Worm (Caenorhabditis elegans): Measurements from ENCODE around the gene cpg-23.
A peak's percentile ranks its signal among the peaks of the same experiment; 100 is the strongest.

The cpg-23 gene

DNA sequence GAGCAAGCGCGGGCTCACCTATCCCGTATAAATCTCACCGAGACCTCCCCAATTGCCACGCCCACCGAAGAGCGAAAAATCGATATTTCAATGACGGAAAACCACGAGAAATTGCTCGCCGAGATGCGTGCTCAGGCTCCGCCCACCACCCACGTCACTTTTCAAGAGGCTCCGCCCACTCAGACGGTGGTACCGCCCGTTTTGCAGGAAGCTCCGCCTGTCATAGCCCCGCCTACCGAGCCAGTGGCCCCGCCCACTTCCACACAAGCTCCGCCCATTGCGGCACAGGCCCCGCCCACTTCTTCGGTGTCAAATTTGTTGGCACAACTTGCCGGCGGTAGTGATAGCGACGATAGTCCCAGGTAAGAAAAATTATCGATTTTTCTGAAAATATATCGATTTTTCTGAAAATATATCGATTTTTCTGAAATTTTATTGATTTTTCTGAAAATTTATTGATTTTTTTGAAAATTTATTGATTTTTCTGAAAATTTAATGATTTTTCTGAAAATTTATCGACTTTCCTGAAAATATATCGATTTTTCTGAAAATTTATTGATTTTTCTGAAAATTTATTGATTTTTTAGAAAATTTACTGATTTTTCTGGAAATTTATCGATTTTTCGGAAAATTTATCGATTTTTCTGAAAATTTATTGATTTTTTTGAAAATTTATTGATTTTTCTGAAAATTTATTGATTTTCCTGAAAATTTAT is 10.9 kb upstream of the cpg-23 start:
- no peak for TF ChIP-seq nhr-12 (tag; optimal IDR thresholded peaks at IDR 0.05)
- peak; percentile 72 for TF ChIP-seq ceh-28 (tag; optimal IDR thresholded peaks at IDR 0.05)

DNA sequence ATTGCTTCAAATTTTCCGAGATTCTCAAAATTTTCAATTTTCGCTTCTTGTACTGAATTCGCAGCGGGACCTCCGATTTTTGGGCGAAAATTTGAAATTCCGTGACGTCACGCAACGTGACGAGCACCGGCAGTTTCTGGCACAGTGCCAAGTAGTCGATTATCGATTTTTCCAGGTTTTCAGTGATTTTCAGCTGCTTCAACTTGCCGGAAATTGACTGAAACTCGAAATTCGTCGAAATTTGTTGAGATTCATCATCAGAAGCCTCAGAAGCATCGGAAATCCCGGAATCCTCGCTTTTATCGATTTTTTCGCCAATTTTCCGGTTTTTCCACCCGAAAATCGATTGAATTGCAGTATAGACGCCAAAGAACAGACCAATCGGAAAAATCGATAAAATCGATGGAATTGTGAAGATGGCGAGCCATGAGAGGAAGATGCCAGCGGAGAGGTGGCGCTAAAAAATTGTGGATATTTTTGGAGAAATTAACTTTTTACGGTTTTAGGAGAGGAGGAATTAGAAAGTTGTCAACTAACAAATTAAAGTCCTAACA is 8.7 kb upstream of the cpg-23 start:
- TF ChIP-seq zag-1 (tag; optimal IDR thresholded peaks at IDR 0.05) (no peak), skn-1 (tag; optimal IDR thresholded peaks at IDR 0.05) (no peak), ceh-28 (tag; optimal IDR thresholded peaks at IDR 0.05) (peak; percentile 64), unc-62 (GFP tag; optimal IDR thresholded peaks at IDR 0.05) (no peak), nhr-23 (tag; optimal IDR thresholded peaks at IDR 0.05) (no peak), elt-2 (tag; optimal IDR thresholded peaks at IDR 0.05) (no peak)

DNA sequence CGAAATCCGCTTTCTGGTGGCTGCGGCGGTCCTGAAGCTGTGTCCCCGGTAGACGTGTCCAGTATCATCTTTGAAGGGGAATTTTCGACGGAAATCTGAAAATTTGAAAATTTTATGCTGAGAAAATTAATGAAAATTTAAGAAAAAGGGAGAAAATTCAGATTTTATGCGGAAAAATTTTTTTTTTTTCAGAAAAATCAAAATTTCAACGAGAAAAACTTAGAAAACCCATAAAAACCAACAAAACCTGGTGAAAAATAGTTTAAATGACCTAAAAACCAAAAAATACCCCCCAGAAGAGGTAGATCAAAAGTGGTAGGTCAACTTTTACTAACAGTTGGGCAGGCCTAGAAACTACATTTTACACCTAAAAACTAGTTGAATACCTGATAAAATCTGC is 7.1 kb upstream of the cpg-23 start, which contains the start of gene Y39B6A.10:
Y39B6A.10 (minus strand) TSS at position 101 of the 400 bp plus-strand sequence.
- TF ChIP-seq elt-2 (tag; optimal IDR thresholded peaks at IDR 0.05) (no peak), hmg-11 (tag; optimal IDR thresholded peaks at IDR 0.05) (no peak), fkh-10 (GFP tag; optimal IDR thresholded peaks at IDR 0.05) (no peak), sea-2 (GFP tag; optimal IDR thresholded peaks at IDR 0.05) (no peak), nhr-25 (tag; optimal IDR thresholded peaks at IDR 0.05) (no peak), skn-1 (tag; optimal IDR thresholded peaks at IDR 0.05) (no peak), lsy-12 (tag; optimal IDR thresholded peaks at IDR 0.05) (no peak), nhr-237 (tag; optimal IDR thresholded peaks at IDR 0.05) (no peak), ceh-82 (tag; optimal IDR thresholded peaks at IDR 0.05) (no peak)

DNA sequence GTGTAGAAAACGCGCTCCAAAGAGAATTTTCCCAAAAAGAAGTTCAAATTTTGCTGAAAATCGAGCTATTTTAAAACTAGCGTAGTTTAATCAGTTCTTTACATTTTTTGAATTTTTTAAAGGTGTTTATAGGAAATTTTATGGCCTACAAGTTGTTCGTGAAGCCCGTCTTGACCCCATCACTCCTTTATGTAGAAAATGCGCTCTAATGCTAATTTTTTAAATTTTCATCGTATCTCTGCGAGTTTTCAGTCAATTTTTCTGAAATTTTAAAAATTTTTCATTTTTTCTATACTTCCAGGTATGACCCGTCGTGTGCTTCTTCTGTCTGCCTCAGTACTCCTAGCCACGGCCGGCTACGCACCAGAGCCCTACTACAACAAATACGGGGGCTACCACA is 4.4 kb upstream of the cpg-23 start, which contains the start of gene Y39B6A.9:
Y39B6A.9 (plus strand) TSS at position 301 of the 400 bp plus-strand sequence.
- TF ChIP-seq nhr-12 (tag; optimal IDR thresholded peaks at IDR 0.05) (no peak), daf-12 (tag; optimal IDR thresholded peaks at IDR 0.05) (no peak), ceh-28 (tag; optimal IDR thresholded peaks at IDR 0.05) (no peak), fkh-10 (GFP tag; optimal IDR thresholded peaks at IDR 0.05) (no peak), nhr-43 (tag; optimal IDR thresholded peaks at IDR 0.05; ENCODE audit: poor library complexity, severe bottlenecking) (no peak), ztf-4 (tag; optimal IDR thresholded peaks at IDR 0.05) (no peak), egl-27 (tag; optimal IDR thresholded peaks at IDR 0.05) (no peak), fkh-2 (tag; optimal IDR thresholded peaks at IDR 0.05) (no peak), unc-62 (GFP tag; optimal IDR thresholded peaks at IDR 0.05) (no peak), nhr-77 (tag; optimal IDR thresholded peaks at IDR 0.05) (no peak), sea-2 (GFP tag; optimal IDR thresholded peaks at IDR 0.05) (no peak), elt-2 (tag; optimal IDR thresholded peaks at IDR 0.05) (no peak), ceh-16 (tag; optimal IDR thresholded peaks at IDR 0.05) (no peak), hmg-11 (tag; optimal IDR thresholded peaks at IDR 0.05) (no peak), nhr-11 (tag; optimal IDR thresholded peaks at IDR 0.05) (no peak), fos-1 (tag; optimal IDR thresholded peaks at IDR 0.05) (no peak)

DNA sequence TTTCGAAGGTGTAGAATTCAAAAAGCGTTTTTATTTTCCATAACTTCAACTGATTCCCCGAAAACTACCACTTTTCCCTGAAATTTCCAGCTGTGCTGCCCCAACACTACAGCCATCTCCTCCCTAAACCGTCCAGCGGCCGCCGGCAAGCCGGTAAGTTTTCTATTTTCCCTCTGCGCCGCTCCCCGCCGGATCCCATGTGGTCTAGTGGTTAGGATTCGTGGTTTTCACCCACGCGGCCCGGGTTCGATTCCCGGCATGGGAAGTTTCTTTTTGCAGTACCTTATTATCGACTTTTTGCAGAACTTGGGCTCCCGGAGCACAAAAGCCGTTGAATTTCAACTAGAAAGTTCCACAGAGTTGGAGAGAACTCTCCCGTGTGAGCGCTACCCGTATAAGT is 2.0 kb downstream of the cpg-23 start:
- no peak for TF ChIP-seq ceh-9 (tag; optimal IDR thresholded peaks at IDR 0.05)
- TF ChIP-seq pqm-1 (tag; optimal IDR thresholded peaks at IDR 0.05), result no peak
- peak; percentile 52 for TF ChIP-seq hmg-11 (tag; optimal IDR thresholded peaks at IDR 0.05)

DNA sequence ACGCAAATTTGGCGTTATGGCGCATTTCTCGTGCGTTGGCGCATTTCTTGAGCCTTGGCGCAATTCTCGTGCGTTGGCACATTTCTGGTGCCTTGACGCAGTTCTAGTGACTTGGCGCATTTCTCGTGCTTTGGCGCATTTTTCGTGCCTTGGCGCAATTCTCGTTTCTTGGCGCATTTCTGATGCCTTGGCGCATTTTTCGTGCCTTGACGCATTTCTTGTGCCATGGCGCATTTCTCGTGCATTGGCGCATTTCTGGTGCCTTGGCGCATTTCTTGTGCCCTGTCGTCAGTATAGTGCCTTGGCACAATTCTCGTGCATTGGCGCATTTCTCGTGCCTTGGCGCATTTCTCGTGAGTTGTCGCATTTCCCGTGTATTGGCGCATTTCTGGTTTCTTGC is 7.8 kb downstream of the cpg-23 start:
- TF ChIP-seq ama-1 (optimal IDR thresholded peaks at IDR 0.05), result no peak
- TF ChIP-seq unc-62 (GFP tag; optimal IDR thresholded peaks at IDR 0.05), result no peak
- TF ChIP-seq nhr-28 (tag; optimal IDR thresholded peaks at IDR 0.05), result no peak
- TF ChIP-seq hmg-11 (tag; optimal IDR thresholded peaks at IDR 0.05), result no peak
- no peak for TF ChIP-seq ceh-28 (tag; optimal IDR thresholded peaks at IDR 0.05)
- TF ChIP-seq lin-15B (tag; optimal IDR thresholded peaks at IDR 0.05), result no peak
- TF ChIP-seq ztf-4 (tag; optimal IDR thresholded peaks at IDR 0.05), result no peak
- TF ChIP-seq daf-12 (tag; optimal IDR thresholded peaks at IDR 0.05), result no peak
- no peak for TF ChIP-seq sea-2 (GFP tag; optimal IDR thresholded peaks at IDR 0.05)

DNA sequence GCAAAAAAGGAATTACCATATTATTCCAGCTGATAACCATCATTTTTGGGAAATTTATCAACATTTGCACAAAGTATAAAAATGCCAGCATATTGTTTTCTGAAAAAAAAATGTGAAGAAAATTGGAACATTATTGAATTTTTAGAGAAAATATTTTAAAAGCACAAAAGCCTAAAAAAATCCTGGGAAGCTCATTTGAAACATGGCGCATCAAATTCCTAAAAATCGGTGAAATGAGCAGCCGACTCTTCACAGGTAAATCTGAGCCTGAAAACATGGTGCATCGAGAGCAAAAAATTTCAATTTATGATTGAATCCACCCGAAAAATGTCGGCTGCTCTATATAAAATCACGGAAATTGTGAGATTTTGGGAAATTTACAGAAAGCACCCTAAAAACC is 8.5 kb downstream of the cpg-23 start, which contains the start of gene Y39B6A.7:
Y39B6A.7 (minus strand) TSS at position 101 of the 400 bp plus-strand sequence.
- TF ChIP-seq zag-1 (tag; optimal IDR thresholded peaks at IDR 0.05), result no peak
- TF ChIP-seq nhr-77 (tag; optimal IDR thresholded peaks at IDR 0.05), result no peak
- no peak for TF ChIP-seq lin-15B (tag; optimal IDR thresholded peaks at IDR 0.05)
- no peak for TF ChIP-seq ceh-82 (tag; optimal IDR thresholded peaks at IDR 0.05)
- no peak for TF ChIP-seq ama-1 (optimal IDR thresholded peaks at IDR 0.05)
- TF ChIP-seq pha-4 (tag; optimal IDR thresholded peaks at IDR 0.05), result no peak
- TF ChIP-seq skn-1 (tag; optimal IDR thresholded peaks at IDR 0.05), result no peak
- TF ChIP-seq jun-1 (tag; optimal IDR thresholded peaks at IDR 0.05), result no peak
- TF ChIP-seq egl-27 (tag; optimal IDR thresholded peaks at IDR 0.05), result no peak
- TF ChIP-seq nhr-43 (tag; optimal IDR thresholded peaks at IDR 0.05; ENCODE audit: poor library complexity, severe bottlenecking), result no peak
- no peak for TF ChIP-seq nhr-67 (tag; optimal IDR thresholded peaks at IDR 0.05)
- TF ChIP-seq fkh-10 (GFP tag; optimal IDR thresholded peaks at IDR 0.05), result no peak
- no peak for TF ChIP-seq mml-1 (tag; optimal IDR thresholded peaks at IDR 0.05)
- no peak for TF ChIP-seq fos-1 (tag; optimal IDR thresholded peaks at IDR 0.05)
- TF ChIP-seq nhr-23 (tag; optimal IDR thresholded peaks at IDR 0.05), result no peak
- TF ChIP-seq aly-2 (tag; optimal IDR thresholded peaks at IDR 0.05), result no peak

All from whole organism, L3 larva.